Worm (Caenorhabditis elegans) whole organism, young adult: ENCODE measurements around the gene C32D5.10.

Experiments used
- F37B4.10 ChIP-seq: fragments of 200-800 bp; sonication (Bioruptor generic); IDR thresholded peaks from 2 replicates; pipeline ENCODE4 v1.3.6; 2022; ENCODE audit warnings: missing genetic modification characterization, missing compliant biosample characterization
- hmg-1.2 ChIP-seq: fragments of 200-800 bp; sonication (Bioruptor generic); IDR thresholded peaks from 2 replicates; pipeline ENCODE4 v1.3.6; 2022; ENCODE audit warnings: missing genetic modification reagents, missing genetic modification characterization, missing compliant biosample characterization
- lin-54 ChIP-seq: fragments of 200-800 bp; sonication (Bioruptor generic); optimal IDR thresholded peaks from 2 replicates; lab custom pipeline; 2018; ENCODE audit warnings: mild to moderate bottlenecking, missing genetic modification characterization, missing compliant biosample characterization
- madf-3 ChIP-seq: fragments of 200-800 bp; sonication (Bioruptor generic); IDR thresholded peaks from 2 replicates; pipeline ENCODE4 v1.3.6; 2022; ENCODE audit warnings: missing genetic modification reagents, missing genetic modification characterization, missing compliant biosample characterization
- nhr-80 ChIP-seq: sonication (generic microtip); optimal IDR thresholded peaks from 2 replicates; lab custom pipeline; 2016; ENCODE audit warnings: missing genetic modification characterization, missing compliant biosample characterization
- repo-1 ChIP-seq: sonication (generic microtip); optimal IDR thresholded peaks from 2 replicates; lab custom pipeline; 2017; ENCODE audit warnings: mild to moderate bottlenecking, missing genetic modification characterization, missing compliant biosample characterization
- rpc-1 ChIP-seq, 2 experiments: fragments of 150-350 bp in 1 of 2; sonication (generic microtip) in 1 of 2; optimal IDR thresholded peaks; 2 replicates each; lab custom pipeline; 2014 to 2018; ENCODE audit warnings: missing biosample characterization in 1 of 2, missing genetic modification characterization in 1 of 2, missing genetic modification reagents in 1 of 2, missing genotype in 1 of 2
- snpc-3.4 ChIP-seq: sonication (generic microtip); optimal IDR thresholded peaks from 2 replicates; lab custom pipeline; 2017; ENCODE audit warnings: missing genetic modification characterization, mild to moderate bottlenecking, missing compliant biosample characterization, antibody characterized with exemption, moderate library complexity, missing genotype, missing genetic modification reagents
- snpc-4 ChIP-seq, 5 experiments: fragments of 150-350 bp in 1 of 5; sonication (generic microtip) in 4 of 5; optimal IDR thresholded peaks; 2 replicates each; lab custom pipeline; 2014 to 2018; ENCODE audit warnings: missing genetic modification characterization in 5 of 5, missing biosample characterization in 3 of 5, antibody characterized with exemption in 2 of 5, mild to moderate bottlenecking in 2 of 5, missing compliant biosample characterization in 2 of 5, missing genotype in 2 of 5, moderate library complexity in 2 of 5, missing genetic modification reagents in 1 of 5
- somi-1 ChIP-seq: fragments of 200-800 bp; sonication (Bioruptor generic); optimal IDR thresholded peaks from 2 replicates; lab custom pipeline; 2018; ENCODE audit warnings: mild to moderate bottlenecking, missing genetic modification characterization, missing compliant biosample characterization
- tbx-9 ChIP-seq: sonication (generic microtip); optimal IDR thresholded peaks from 2 replicates; lab custom pipeline; 2016; ENCODE audit warnings: borderline replicate concordance, missing genetic modification characterization, inconsistent platforms, missing compliant biosample characterization

DNA sequence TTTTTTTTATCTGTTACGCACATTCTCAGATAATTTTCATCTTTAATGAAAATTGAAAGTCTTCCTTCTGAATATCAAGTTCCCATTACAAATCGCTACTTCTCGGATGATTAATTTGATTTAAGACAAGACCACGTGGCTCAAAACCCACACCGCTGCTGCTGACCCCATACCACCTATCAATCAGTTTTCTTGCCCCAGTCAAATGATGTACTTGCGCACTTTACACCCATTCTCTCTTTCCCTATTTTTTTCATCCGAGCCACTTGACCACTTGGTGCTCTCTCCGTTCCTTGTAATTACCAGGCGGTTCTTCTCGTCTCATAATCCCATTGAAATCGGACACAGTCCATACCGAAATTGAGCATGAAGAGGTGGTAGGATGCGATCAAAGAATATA, 42.2 kb upstream of the C32D5.10 start:
- TF ChIP-seq F37B4.10 (GFP tag; lab: Robert Waterston, UW) (no peak), rpc-1 (optimal IDR thresholded peaks at IDR 0.05; lab: Kevin White, UChicago) (no peak), rpc-1 (tag; optimal IDR thresholded peaks at IDR 0.05; lab: Kevin White, UChicago) (no peak), snpc-3.4 (tag; lab: Kevin White, UChicago) (no peak), madf-3 (GFP tag; lab: Robert Waterston, UW) (no peak), nhr-80 (no peak), hmg-1.2 (GFP tag; lab: Robert Waterston, UW) (no peak), lin-54 (GFP tag; lab: Kevin White, UChicago) (no peak), tbx-9 (tag; lab: Kevin White, UChicago) (no peak), somi-1 (no peak), snpc-4 (GFP tag; optimal IDR thresholded peaks at IDR 0.05; lab: Kevin White, UChicago) (no peak), snpc-4 (tag; optimal IDR thresholded peaks at IDR 0.05; lab: Kevin White, UChicago) (no peak), repo-1 (tag; lab: Kevin White, UChicago) (no peak)
